Worm (Caenorhabditis elegans) whole organism, late embryonic: ENCODE data around the gene C10G8.3.

ENCODE experiments used
- ceh-22 ChIP-seq: sonication (generic microtip); optimal IDR thresholded peaks from 2 replicates; lab custom pipeline; 2017; ENCODE audit warnings: missing biosample characterization, missing genetic modification characterization
- dmd-4 ChIP-seq: sonication (generic microtip); optimal IDR thresholded peaks from 2 replicates; lab custom pipeline; 2016; ENCODE audit warnings: borderline replicate concordance, missing genetic modification characterization, missing compliant biosample characterization
- dve-1 ChIP-seq: sonication (generic microtip); optimal IDR thresholded peaks from 2 replicates; lab custom pipeline; 2017; ENCODE audit warnings: antibody characterized with exemption, mild to moderate bottlenecking, missing genetic modification characterization, missing compliant biosample characterization
- lin-11 ChIP-seq: fragments of 200-800 bp; sonication (Bioruptor generic); optimal IDR thresholded peaks from 2 replicates; lab custom pipeline; 2018; ENCODE audit warnings: mild to moderate bottlenecking, missing genetic modification characterization, missing compliant biosample characterization
- nhr-11 ChIP-seq: fragments of 150-350 bp; optimal IDR thresholded peaks from 2 replicates; lab custom pipeline; 2014; ENCODE audit warnings: missing biosample characterization, missing genetic modification characterization
- pag-3 ChIP-seq: sonication (generic microtip); optimal IDR thresholded peaks from 2 replicates; lab custom pipeline; 2016; ENCODE audit warnings: missing compliant biosample characterization, missing genetic modification characterization, borderline replicate concordance
- zip-5 ChIP-seq: sonication (generic microtip); optimal IDR thresholded peaks from 2 replicates; lab custom pipeline; 2016; ENCODE audit warnings: missing genetic modification characterization, missing compliant biosample characterization

DNA sequence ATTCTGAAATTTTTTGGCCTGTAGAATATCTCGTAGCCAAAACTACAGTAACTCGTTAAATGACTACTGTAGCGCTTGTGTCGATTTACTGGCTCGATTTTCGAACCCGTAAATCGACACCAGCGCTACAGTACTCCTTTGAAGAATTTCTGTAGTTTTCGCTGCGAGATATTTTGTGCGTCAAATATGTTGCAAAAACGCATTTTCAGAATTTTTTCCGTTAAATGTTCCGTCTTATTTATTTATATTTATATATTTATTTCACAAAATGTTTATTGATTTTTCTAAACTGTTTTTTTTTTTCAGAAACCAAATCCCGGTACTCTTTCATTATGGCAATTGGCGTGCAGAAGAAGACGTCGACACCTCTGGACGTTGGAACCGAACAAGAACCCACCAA is 38.8 kb upstream of the C10G8.3 start, which contains the start of gene natc-2:
- TF ChIP-seq pag-3 (tag; lab: Kevin White, UChicago) (no peak), dmd-4 (tag; lab: Kevin White, UChicago) (no peak), dve-1 (tag; lab: Kevin White, UChicago) (no peak), nhr-11 (no peak), zip-5 (tag; lab: Kevin White, UChicago) (no peak), lin-11 (tag; lab: Kevin White, UChicago) (no peak), ceh-22 (tag; lab: Kevin White, UChicago) (no peak)
